Fruit fly (Drosophila melanogaster): ENCODE results near the gene SA1.

dm6 chr2L:6971597-6972036 lies 21.4 kb downstream of the SA1 start, which contains the start of gene snRNP-U1-70K:
- TF ChIP-seq Dif (GFP tag; optimal IDR thresholded peaks at IDR 0.05; ENCODE audit: partially characterized antibody) (peak; percentile 92), woc (GFP tag; optimal IDR thresholded peaks at IDR 0.05) (no peak), br (GFP tag; optimal IDR thresholded peaks at IDR 0.05) (no peak), Dfd (GFP tag; optimal IDR thresholded peaks at IDR 0.05) (no peak)

Data from whole organism, wandering third instar larva.